Fruit fly (Drosophila melanogaster) whole organism, prepupa: ENCODE data around the gene CNMaR.

Experiments
- CG1621 ChIP-seq: fragments of 200-800 bp; sonication (Bioruptor generic); optimal IDR thresholded peaks from 3 replicates; lab custom pipeline; 2018; ENCODE audit warnings: missing biosample characterization, mild to moderate bottlenecking, missing genetic modification characterization
- CG6792 ChIP-seq: fragments of 200-800 bp; sonication (Bioruptor generic); optimal IDR thresholded peaks from 3 replicates; lab custom pipeline; 2016; ENCODE audit warnings: missing biosample characterization, missing genetic modification characterization
- CG8632 ChIP-seq: fragments of 200-800 bp; sonication (Bioruptor generic); optimal IDR thresholded peaks from 3 replicates; lab custom pipeline; 2016; ENCODE audit warnings: missing biosample characterization, missing genetic modification characterization
- lz ChIP-seq: fragments of 200-800 bp; sonication (Bioruptor generic); optimal IDR thresholded peaks from 3 replicates; lab custom pipeline; 2016; ENCODE audit warnings: missing biosample characterization, missing genetic modification characterization

DNA sequence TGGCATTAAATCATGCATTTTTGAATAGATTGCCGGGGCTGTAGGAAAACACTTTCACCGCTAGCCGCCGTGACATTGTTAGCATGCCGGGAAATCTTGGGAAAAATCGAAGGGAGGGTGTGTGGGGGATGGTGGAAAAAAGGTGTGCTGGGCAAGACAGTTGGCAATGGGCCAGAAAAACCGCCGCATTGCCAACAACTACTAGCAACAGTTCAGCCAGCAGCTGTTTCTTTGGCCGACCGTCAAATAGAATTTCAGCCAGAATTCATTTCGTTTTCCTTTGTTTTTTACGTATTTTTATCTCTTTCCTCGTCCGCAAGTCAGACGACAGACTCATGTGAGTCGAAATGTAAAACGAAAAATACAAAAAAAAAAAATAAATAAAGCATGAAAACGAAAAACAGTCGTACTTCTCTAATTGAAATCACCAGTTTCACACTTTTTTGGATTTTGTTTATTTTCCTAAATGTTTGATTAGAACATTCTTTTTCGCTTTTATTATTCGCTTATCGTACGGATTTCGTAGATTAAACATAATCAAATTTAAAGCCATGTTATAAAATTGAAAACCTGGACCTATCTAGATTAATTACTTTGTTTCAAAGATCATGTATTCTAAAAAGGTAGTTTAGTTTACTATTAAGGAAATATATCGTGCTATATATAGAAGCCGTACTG lies 47.0 kb downstream of the CNMaR start:
- TF ChIP-seq CG8632 (GFP tag; lab: Kevin White, UChicago) (no peak), CG6792 (no peak), CG1621 (tag; lab: Kevin White, UChicago) (no peak), lz (GFP tag; lab: Kevin White, UChicago) (peak; percentile 12)
